Worm (Caenorhabditis elegans) whole organism, late embryonic: ENCODE data around the gene angl-1.

Experiments used
- ceh-34 ChIP-seq: sonication (generic microtip); optimal IDR thresholded peaks from 2 replicates; lab custom pipeline; 2016; ENCODE audit warnings: mild to moderate bottlenecking, missing genetic modification characterization, missing compliant biosample characterization
- fkh-10 ChIP-seq: fragments of 150-350 bp; optimal IDR thresholded peaks from 2 replicates; lab custom pipeline; 2014; ENCODE audit warnings: missing biosample characterization, missing genetic modification reagents, missing genetic modification characterization
- hlh-6 ChIP-seq: sonication (generic microtip); optimal IDR thresholded peaks from 2 replicates; lab custom pipeline; 2016; ENCODE audit warnings: missing genotype, missing genetic modification characterization, missing compliant biosample characterization
- nfya-1 ChIP-seq: sonication (generic microtip); optimal IDR thresholded peaks from 2 replicates; lab custom pipeline; 2017; ENCODE audit warnings: missing genetic modification characterization, mild to moderate bottlenecking, missing compliant biosample characterization, antibody characterized with exemption, moderate library complexity
- nhr-11 ChIP-seq: fragments of 150-350 bp; optimal IDR thresholded peaks from 2 replicates; lab custom pipeline; 2014; ENCODE audit warnings: missing biosample characterization, missing genetic modification characterization
- npax-4 ChIP-seq: sonication (generic microtip); optimal IDR thresholded peaks from 2 replicates; lab custom pipeline; 2016; ENCODE audit warnings: missing genetic modification characterization, missing compliant biosample characterization
- odd-2 ChIP-seq: sonication (generic microtip); optimal IDR thresholded peaks from 2 replicates; lab custom pipeline; 2017; ENCODE audit warnings: antibody characterized with exemption, mild to moderate bottlenecking, missing genetic modification characterization, missing compliant biosample characterization
- pha-4 ChIP-seq: fragments of 150-350 bp; optimal IDR thresholded peaks from 2 replicates; lab custom pipeline; 2018; ENCODE audit warnings: missing biosample characterization, missing genetic modification reagents, missing genetic modification characterization
- pros-1 ChIP-seq: fragments of 150-350 bp; optimal IDR thresholded peaks from 2 replicates; lab custom pipeline; 2014; ENCODE audit warnings: missing biosample characterization, missing genetic modification reagents, missing genetic modification characterization
- sox-2 ChIP-seq: fragments of 200-800 bp; sonication (Bioruptor generic); IDR thresholded peaks from 2 replicates; pipeline ENCODE4 v1.3.6; 2022; ENCODE audit warnings: missing genetic modification reagents, missing genetic modification characterization, missing compliant biosample characterization
- sox-4 ChIP-seq: sonication (generic microtip); optimal IDR thresholded peaks from 2 replicates; lab custom pipeline; 2017; ENCODE audit warnings: mild to moderate bottlenecking, missing genetic modification characterization, inconsistent platforms, missing compliant biosample characterization
- tbx-2 ChIP-seq: sonication (generic microtip); optimal IDR thresholded peaks from 2 replicates; lab custom pipeline; 2016; ENCODE audit warnings: missing genetic modification characterization, missing compliant biosample characterization
- unc-55 ChIP-seq: sonication (generic microtip); optimal IDR thresholded peaks from 2 replicates; lab custom pipeline; 2017; ENCODE audit warnings: missing biosample characterization, missing genetic modification reagents, missing genetic modification characterization
- zip-5 ChIP-seq: sonication (generic microtip); optimal IDR thresholded peaks from 2 replicates; lab custom pipeline; 2016; ENCODE audit warnings: missing genetic modification characterization, missing compliant biosample characterization

DNA sequence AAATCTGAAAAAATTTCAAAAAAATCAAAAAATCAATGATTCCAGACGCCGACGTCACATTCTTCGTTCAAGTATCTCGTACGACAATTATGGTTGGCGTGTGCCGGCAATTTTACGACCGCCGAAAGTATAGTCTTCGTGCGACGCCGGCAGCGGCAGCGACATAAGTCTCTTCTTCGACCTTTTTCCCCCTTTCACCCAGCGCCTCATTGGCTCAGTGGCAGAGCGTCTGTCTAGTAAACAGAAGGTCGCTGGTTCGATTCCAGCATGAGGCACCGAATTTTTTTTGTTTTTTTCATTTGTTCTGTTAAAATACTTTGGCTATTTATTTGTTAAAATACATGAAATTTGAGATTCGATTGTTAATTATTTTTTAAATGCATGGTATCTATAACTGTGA, 20.9 kb downstream of the angl-1 start:
- TF ChIP-seq sox-2 (no peak; the same call in 1 of the 2 replicates), zip-5 (tag; lab: Kevin White, UChicago) (no peak), sox-4 (tag; lab: Kevin White, UChicago) (peak; percentile 3), npax-4 (tag; lab: Kevin White, UChicago) (no peak), tbx-2 (tag; lab: Kevin White, UChicago) (peak; percentile 11), nhr-11 (tag; lab: Kevin White, UChicago) (no peak), pha-4 (tag; lab: Kevin White, UChicago) (no peak), odd-2 (tag; lab: Kevin White, UChicago) (no peak), unc-55 (GFP tag; lab: Kevin White, UChicago) (no peak), pros-1 (tag; lab: Kevin White, UChicago) (no peak), fkh-10 (GFP tag; lab: Kevin White, UChicago) (no peak), ceh-34 (peak; percentile 49), hlh-6 (tag; lab: Kevin White, UChicago) (peak; percentile 45), nfya-1 (tag; lab: Kevin White, UChicago) (peak; percentile 60)
